Worm (Caenorhabditis elegans): Measurements from ENCODE around the gene copz-1.

The copz-1 gene

ce11 chrII:10912995-10913394, 40.3 kb downstream of the copz-1 start:
- TF ChIP-seq pqm-1 (tag; optimal IDR thresholded peaks at IDR 0.05): no peak
- no peak for TF ChIP-seq unc-39 (tag; optimal IDR thresholded peaks at IDR 0.05)
- no peak for TF ChIP-seq eor-1 (tag; optimal IDR thresholded peaks at IDR 0.05)
- TF ChIP-seq nhr-28 (tag; optimal IDR thresholded peaks at IDR 0.05): no peak
- no peak for TF ChIP-seq ama-1 (optimal IDR thresholded peaks at IDR 0.05)
- no peak for TF ChIP-seq pha-4 (tag; optimal IDR thresholded peaks at IDR 0.05)
- no peak for TF ChIP-seq fkh-10 (GFP tag; optimal IDR thresholded peaks at IDR 0.05)
- TF ChIP-seq egl-5 (tag; optimal IDR thresholded peaks at IDR 0.05): no peak
- TF ChIP-seq elt-3 (tag; optimal IDR thresholded peaks at IDR 0.05): no peak
- TF ChIP-seq nhr-76 (tag; optimal IDR thresholded peaks at IDR 0.05): no peak
- no peak for TF ChIP-seq ceh-16 (tag; optimal IDR thresholded peaks at IDR 0.05)
- TF ChIP-seq ceh-82 (tag; optimal IDR thresholded peaks at IDR 0.05): no peak
- TF ChIP-seq mdl-1 (tag; optimal IDR thresholded peaks at IDR 0.05): no peak
- no peak for TF ChIP-seq elt-1 (tag; optimal IDR thresholded peaks at IDR 0.05)
- TF ChIP-seq R02D3.7 (tag; optimal IDR thresholded peaks at IDR 0.05): no peak

ce11 chrII:10914366-10914765, 41.7 kb downstream of the copz-1 start, which contains the start of gene F44F4.15:
TSS of gene F44F4.15 (plus strand) at chrII:10914666.
- no peak for TF ChIP-seq ceh-82 (tag; optimal IDR thresholded peaks at IDR 0.05)
- TF ChIP-seq nhr-237 (tag; optimal IDR thresholded peaks at IDR 0.05): no peak
- no peak for TF ChIP-seq ceh-16 (tag; optimal IDR thresholded peaks at IDR 0.05)
- no peak for TF ChIP-seq egl-5 (tag; optimal IDR thresholded peaks at IDR 0.05)
- no peak for TF ChIP-seq mdl-1 (tag; optimal IDR thresholded peaks at IDR 0.05)
- TF ChIP-seq nhr-25 (tag; optimal IDR thresholded peaks at IDR 0.05): no peak
- TF ChIP-seq ZK546.5 (tag; optimal IDR thresholded peaks at IDR 0.05): no peak
- TF ChIP-seq ztf-11 (tag; optimal IDR thresholded peaks at IDR 0.05): no peak
- no peak for TF ChIP-seq ceh-28 (tag; optimal IDR thresholded peaks at IDR 0.05)
- TF ChIP-seq nhr-11 (tag; optimal IDR thresholded peaks at IDR 0.05): no peak
- TF ChIP-seq nhr-28 (tag; optimal IDR thresholded peaks at IDR 0.05): no peak

- no peak for TF ChIP-seq R02D3.7 (tag; optimal IDR thresholded peaks at IDR 0.05)
- TF ChIP-seq unc-62 (GFP tag; optimal IDR thresholded peaks at IDR 0.05): no peak
- TF ChIP-seq snpc-4 (tag; optimal IDR thresholded peaks at IDR 0.05): no peak
- no peak for TF ChIP-seq nhr-11 (tag; optimal IDR thresholded peaks at IDR 0.05)
- TF ChIP-seq ceh-9 (tag; optimal IDR thresholded peaks at IDR 0.05): no peak
- TF ChIP-seq elt-1 (tag; optimal IDR thresholded peaks at IDR 0.05): no peak
- no peak for TF ChIP-seq lin-39 (tag; optimal IDR thresholded peaks at IDR 0.05)
- TF ChIP-seq ZK546.5 (tag; optimal IDR thresholded peaks at IDR 0.05): no peak
- TF ChIP-seq tbx-2 (tag; optimal IDR thresholded peaks at IDR 0.05): no peak
Measured at ce11 chrII:10915732-10916131, 43.1 kb downstream of the copz-1 start, which contains the start of gene F44F4.9. TSS of gene F44F4.9 (minus strand) at chrII:10915832.

- no peak for TF ChIP-seq unc-39 (tag; optimal IDR thresholded peaks at IDR 0.05)
- TF ChIP-seq elt-2 (tag; optimal IDR thresholded peaks at IDR 0.05): no peak
- TF ChIP-seq mml-1 (tag; optimal IDR thresholded peaks at IDR 0.05): no peak
- no peak for TF ChIP-seq ceh-9 (tag; optimal IDR thresholded peaks at IDR 0.05)
- TF ChIP-seq ceh-82 (tag; optimal IDR thresholded peaks at IDR 0.05): no peak
- TF ChIP-seq tbx-2 (tag; optimal IDR thresholded peaks at IDR 0.05): no peak
- no peak for TF ChIP-seq nhr-25 (tag; optimal IDR thresholded peaks at IDR 0.05)
- TF ChIP-seq unc-62 (GFP tag; optimal IDR thresholded peaks at IDR 0.05): no peak
- TF ChIP-seq R02D3.7 (tag; optimal IDR thresholded peaks at IDR 0.05): no peak
- no peak for TF ChIP-seq fkh-2 (tag; optimal IDR thresholded peaks at IDR 0.05)
- no peak for TF ChIP-seq lin-39 (tag; optimal IDR thresholded peaks at IDR 0.05)
- no peak for TF ChIP-seq pqm-1 (tag; optimal IDR thresholded peaks at IDR 0.05)
- no peak for TF ChIP-seq nhr-12 (tag; optimal IDR thresholded peaks at IDR 0.05)
- TF ChIP-seq egl-27 (tag; optimal IDR thresholded peaks at IDR 0.05): no peak
- no peak for TF ChIP-seq ceh-28 (tag; optimal IDR thresholded peaks at IDR 0.05)
- TF ChIP-seq nhr-77 (tag; optimal IDR thresholded peaks at IDR 0.05): no peak
- no peak for TF ChIP-seq fkh-10 (GFP tag; optimal IDR thresholded peaks at IDR 0.05)
Measured at ce11 chrII:10917174-10917573, 44.5 kb downstream of the copz-1 start, which contains the start of gene F44F4.10. TSS of gene F44F4.10 (minus strand) at chrII:10917274.

- no peak for TF ChIP-seq nhr-43 (tag; optimal IDR thresholded peaks at IDR 0.05; ENCODE audit: poor library complexity, severe bottlenecking)
- TF ChIP-seq nhr-25 (tag; optimal IDR thresholded peaks at IDR 0.05): peak; percentile 13
- TF ChIP-seq elt-2 (tag; optimal IDR thresholded peaks at IDR 0.05): peak; percentile 23
- TF ChIP-seq unc-39 (tag; optimal IDR thresholded peaks at IDR 0.05): no peak
Measured at ce11 chrII:10918293-10918756, 45.6 kb downstream of the copz-1 start, which contains the start of gene tba-4. TSS of gene tba-4 (plus strand) at chrII:10918706.
